Worm (Caenorhabditis elegans): Measurements from ENCODE around the gene F28B4.3.

- TF ChIP-seq lsy-2 (tag; optimal IDR thresholded peaks at IDR 0.05) = no peak
- TF ChIP-seq ceh-43 (GFP tag; optimal IDR thresholded peaks at IDR 0.05) = no peak
- no peak for TF ChIP-seq pha-4 (tag; optimal IDR thresholded peaks at IDR 0.05)
- TF ChIP-seq nhr-237 (tag; optimal IDR thresholded peaks at IDR 0.05) = no peak
- no peak for TF ChIP-seq ztf-11 (tag; optimal IDR thresholded peaks at IDR 0.05)
- TF ChIP-seq ces-1 (GFP tag; optimal IDR thresholded peaks at IDR 0.05) = no peak
- no peak for TF ChIP-seq unc-62 (GFP tag; optimal IDR thresholded peaks at IDR 0.05)
- TF ChIP-seq snpc-4 (tag; optimal IDR thresholded peaks at IDR 0.05) = no peak
- TF ChIP-seq nhr-28 (tag; optimal IDR thresholded peaks at IDR 0.05) = no peak
- TF ChIP-seq elt-1 (tag; optimal IDR thresholded peaks at IDR 0.05; ENCODE audit: borderline replicate concordance, insufficient read depth) = no peak
- TF ChIP-seq nhr-12 (tag; optimal IDR thresholded peaks at IDR 0.05) = no peak
- no peak for TF ChIP-seq mep-1 (tag; optimal IDR thresholded peaks at IDR 0.05)
- no peak for TF ChIP-seq blmp-1 (tag; optimal IDR thresholded peaks at IDR 0.05)
Measured at ce11 chrX:3204778-3205177, 30.4 kb downstream of the F28B4.3 start, which contains the start of gene F28B4.1.

Data from whole organism, mixed stage, embryonic.